Fruit fly (Drosophila melanogaster) whole organism, adult: Measurements from ENCODE around the gene Larp4B.

Experiments used
- CG12768 ChIP-seq: fragments of 200-800 bp; sonication (Bioruptor generic); optimal IDR thresholded peaks from 2 replicates; lab custom pipeline; 2017; ENCODE audit warnings: missing biosample characterization, missing genetic modification characterization, mild to moderate bottlenecking, moderate library complexity, missing genetic modification reagents
- CG7045 ChIP-seq: fragments of 200-800 bp; sonication (Bioruptor generic); optimal IDR thresholded peaks from 2 replicates; lab custom pipeline; 2017; ENCODE audit warnings: missing biosample characterization, mild to moderate bottlenecking, missing genetic modification characterization
- cnc ChIP-seq, 2 experiments: fragments of >200 bp; optimal IDR thresholded peaks; 2 replicates each; lab custom pipeline; 2017
- ovo ChIP-seq: fragments of 200-800 bp; sonication (Bioruptor generic); optimal IDR thresholded peaks from 2 replicates; lab custom pipeline; 2016; ENCODE audit warnings: missing biosample characterization, missing genetic modification characterization

DNA sequence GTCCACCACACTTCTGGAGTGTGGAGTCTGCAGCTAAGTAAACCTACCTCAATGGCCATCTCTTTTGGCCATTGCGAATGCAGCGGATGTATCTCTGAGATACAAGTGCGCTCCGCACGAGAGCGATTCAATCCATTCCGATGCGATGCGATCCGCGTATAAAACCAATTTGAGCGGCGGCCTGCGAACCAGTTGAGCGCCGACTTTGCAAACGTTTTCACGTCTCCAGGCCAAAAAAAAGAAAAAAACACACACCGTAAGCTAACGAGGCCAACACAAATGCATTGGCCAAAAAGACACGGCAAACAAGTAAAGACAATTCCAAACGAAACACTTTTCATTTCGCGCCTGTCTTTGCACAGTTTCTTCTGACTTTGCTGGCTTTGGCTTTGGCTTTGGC is 33.1 kb downstream of the Larp4B start, which contains the start of gene ckd:
- TF ChIP-seq CG12768 (GFP tag; lab: Kevin White, UChicago) = no peak
- TF ChIP-seq ovo (GFP tag; lab: Kevin White, UChicago) = no peak
- no peak for TF ChIP-seq cnc (optimal IDR thresholded peaks at IDR 0.05; lab: Kevin White, UChicago)
- no peak for TF ChIP-seq CG7045
